Worm (Caenorhabditis elegans) whole organism, mixed stage, embryonic: ENCODE data around the gene clec-73.

Source experiments
- M03D4.4 ChIP-seq: sonication (generic microtip); optimal IDR thresholded peaks from 2 replicates; lab custom pipeline; 2017; ENCODE audit warnings: mild to moderate bottlenecking, missing genetic modification characterization, missing compliant biosample characterization
- bed-3 ChIP-seq: fragments of 200-800 bp; sonication (Bioruptor generic); optimal IDR thresholded peaks from 3 replicates; lab custom pipeline; 2018; ENCODE audit warnings: mild to moderate bottlenecking, missing genetic modification characterization, moderate library complexity, missing compliant biosample characterization
- blmp-1 ChIP-seq: fragments of 150-350 bp; optimal IDR thresholded peaks from 2 replicates; lab custom pipeline; 2014; ENCODE audit warnings: missing biosample characterization, missing genetic modification characterization
- ceh-39 ChIP-seq: fragments of 150-350 bp; optimal IDR thresholded peaks from 2 replicates; lab custom pipeline; 2014; ENCODE audit warnings: missing biosample characterization, missing genetic modification characterization
- ceh-43 ChIP-seq: fragments of 200-800 bp; sonication (Bioruptor generic); optimal IDR thresholded peaks from 2 replicates; lab custom pipeline; 2018; ENCODE audit warnings: mild to moderate bottlenecking, missing genetic modification characterization, moderate library complexity, missing compliant biosample characterization
- ceh-83 ChIP-seq: fragments of 200-800 bp; sonication (Bioruptor generic); optimal IDR thresholded peaks from 2 replicates; lab custom pipeline; 2018; ENCODE audit warnings: mild to moderate bottlenecking, missing genetic modification characterization, missing compliant biosample characterization
- ces-1 ChIP-seq: fragments of 150-350 bp; optimal IDR thresholded peaks from 2 replicates; lab custom pipeline; 2014; ENCODE audit warnings: missing biosample characterization, missing genetic modification reagents, missing genetic modification characterization
- cnd-1 ChIP-seq: fragments of 200-800 bp; sonication (Bioruptor generic); optimal IDR thresholded peaks from 2 replicates; lab custom pipeline; 2018; ENCODE audit warnings: mild to moderate bottlenecking, missing genetic modification characterization, missing compliant biosample characterization
- drap-1 ChIP-seq: fragments of 200-800 bp; sonication (Bioruptor generic); optimal IDR thresholded peaks from 3 replicates; lab custom pipeline; 2018; ENCODE audit warnings: mild to moderate bottlenecking, missing genetic modification characterization, missing compliant biosample characterization
- elt-1 ChIP-seq: sonication (generic microtip); optimal IDR thresholded peaks from 2 replicates; lab custom pipeline; 2017; ENCODE audit warnings: missing genetic modification characterization, mild to moderate bottlenecking, missing compliant biosample characterization, antibody characterized with exemption, moderate library complexity, borderline replicate concordance; ENCODE audit not compliant: insufficient read depth
- elt-3 ChIP-seq: fragments of 150-350 bp; optimal IDR thresholded peaks from 2 replicates; lab custom pipeline; 2014; ENCODE audit warnings: missing biosample characterization, missing genetic modification characterization
- flh-1 ChIP-seq: fragments of 200-800 bp; sonication (Bioruptor generic); optimal IDR thresholded peaks from 2 replicates; lab custom pipeline; 2018; ENCODE audit warnings: mild to moderate bottlenecking, missing genetic modification characterization, moderate library complexity, missing compliant biosample characterization
- ham-2 ChIP-seq: fragments of 200-800 bp; sonication (Bioruptor generic); optimal IDR thresholded peaks from 2 replicates; lab custom pipeline; 2018; ENCODE audit warnings: mild to moderate bottlenecking, missing genetic modification characterization, missing compliant biosample characterization
- hlh-1 ChIP-seq: fragments of 150-350 bp; optimal IDR thresholded peaks from 2 replicates; lab custom pipeline; 2014; ENCODE audit warnings: missing biosample characterization, missing genetic modification reagents, missing genetic modification characterization
- lin-13 ChIP-seq: fragments of 150-350 bp; optimal IDR thresholded peaks from 2 replicates; lab custom pipeline; 2014; ENCODE audit warnings: missing biosample characterization, missing genetic modification characterization
- lin-32 ChIP-seq: fragments of 200-800 bp; sonication (Bioruptor generic); optimal IDR thresholded peaks from 2 replicates; lab custom pipeline; 2018; ENCODE audit warnings: mild to moderate bottlenecking, missing genetic modification characterization, missing compliant biosample characterization
- lsy-2 ChIP-seq: fragments of 150-350 bp; optimal IDR thresholded peaks from 2 replicates; lab custom pipeline; 2014; ENCODE audit warnings: missing biosample characterization, missing genetic modification characterization
- mab-5 ChIP-seq: fragments of 150-350 bp; optimal IDR thresholded peaks from 2 replicates; lab custom pipeline; 2014; ENCODE audit warnings: missing biosample characterization, missing genetic modification characterization
- mep-1 ChIP-seq: fragments of 150-350 bp; optimal IDR thresholded peaks from 2 replicates; lab custom pipeline; 2017; ENCODE audit warnings: missing biosample characterization, missing genetic modification reagents, missing genetic modification characterization, inconsistent platforms
- mls-2 ChIP-seq: sonication (generic microtip); optimal IDR thresholded peaks from 2 replicates; lab custom pipeline; 2016; ENCODE audit warnings: mild to moderate bottlenecking, missing genetic modification characterization, moderate library complexity, missing compliant biosample characterization
- nhr-12 ChIP-seq: fragments of 150-350 bp; optimal IDR thresholded peaks from 2 replicates; lab custom pipeline; 2014; ENCODE audit warnings: missing biosample characterization, missing genetic modification characterization
- nhr-2 ChIP-seq: fragments of 150-350 bp; optimal IDR thresholded peaks from 2 replicates; lab custom pipeline; 2014; ENCODE audit warnings: missing biosample characterization, missing genetic modification characterization
- nhr-237 ChIP-seq: fragments of 150-350 bp; optimal IDR thresholded peaks from 2 replicates; lab custom pipeline; 2014; ENCODE audit warnings: missing biosample characterization, missing genetic modification characterization
- nhr-28 ChIP-seq: fragments of 150-350 bp; optimal IDR thresholded peaks from 2 replicates; lab custom pipeline; 2014; ENCODE audit warnings: missing biosample characterization, missing genetic modification characterization
- nhr-76 ChIP-seq: sonication (generic microtip); optimal IDR thresholded peaks from 2 replicates; lab custom pipeline; 2017; ENCODE audit warnings: missing biosample characterization, missing genetic modification characterization
- pha-4 ChIP-seq: fragments of 150-350 bp; optimal IDR thresholded peaks from 2 replicates; lab custom pipeline; 2018; ENCODE audit warnings: missing biosample characterization, missing genetic modification reagents, missing genetic modification characterization
- sem-2 ChIP-seq: fragments of 200-800 bp; sonication (Bioruptor generic); optimal IDR thresholded peaks from 2 replicates; lab custom pipeline; 2018; ENCODE audit warnings: mild to moderate bottlenecking, missing genetic modification characterization, missing compliant biosample characterization
- snpc-4 ChIP-seq: fragments of 150-350 bp; optimal IDR thresholded peaks from 2 replicates; lab custom pipeline; 2014; ENCODE audit warnings: missing biosample characterization, missing genetic modification characterization
- sptf-1 ChIP-seq: sonication (generic microtip); optimal IDR thresholded peaks from 2 replicates; lab custom pipeline; 2017; ENCODE audit warnings: mild to moderate bottlenecking, missing genetic modification characterization, moderate library complexity, missing compliant biosample characterization
- tbx-8 ChIP-seq: fragments of 200-800 bp; sonication (Bioruptor generic); optimal IDR thresholded peaks from 2 replicates; lab custom pipeline; 2018; ENCODE audit warnings: mild to moderate bottlenecking, missing genetic modification characterization, moderate library complexity, missing compliant biosample characterization
- unc-120 ChIP-seq: sonication (generic microtip); optimal IDR thresholded peaks from 2 replicates; lab custom pipeline; 2017; ENCODE audit warnings: missing genetic modification characterization, missing compliant biosample characterization; ENCODE audit not compliant: poor library complexity, severe bottlenecking
- zip-8 ChIP-seq: fragments of 150-350 bp; optimal IDR thresholded peaks from 2 replicates; lab custom pipeline; 2014; ENCODE audit warnings: missing biosample characterization, missing genetic modification characterization
- ztf-11 ChIP-seq: fragments of 150-350 bp; optimal IDR thresholded peaks from 2 replicates; lab custom pipeline; 2014; ENCODE audit warnings: missing biosample characterization, missing genetic modification characterization

The clec-73 gene

ce11 chrIV:3956095-3956494 lies at the start of gene clec-73:
Gene clec-73 (minus strand): TSS chrIV:3956195.
- no peak for TF ChIP-seq M03D4.4 (tag; lab: Kevin White, UChicago)
- no peak for TF ChIP-seq lin-32 (GFP tag; lab: Kevin White, UChicago)
- no peak for TF ChIP-seq sem-2 (GFP tag; lab: Kevin White, UChicago)
- TF ChIP-seq lin-13 (tag; lab: Kevin White, UChicago), result no peak
- no peak for TF ChIP-seq tbx-8 (GFP tag; lab: Kevin White, UChicago)
- TF ChIP-seq ceh-43 (GFP tag; lab: Kevin White, UChicago), result no peak
- TF ChIP-seq zip-8, result no peak
- TF ChIP-seq drap-1 (GFP tag; lab: Kevin White, UChicago), result no peak
- no peak for TF ChIP-seq pha-4 (tag; lab: Kevin White, UChicago)
- TF ChIP-seq ztf-11 (tag; lab: Kevin White, UChicago), result no peak
- TF ChIP-seq snpc-4 (tag; lab: Kevin White, UChicago), result no peak
- TF ChIP-seq lsy-2 (tag; lab: Kevin White, UChicago), result no peak
- no peak for TF ChIP-seq ham-2 (GFP tag; lab: Kevin White, UChicago)
- TF ChIP-seq nhr-12 (tag; lab: Kevin White, UChicago), result no peak
- TF ChIP-seq cnd-1 (tag; lab: Kevin White, UChicago), result no peak
- TF ChIP-seq nhr-28, result no peak
- no peak for TF ChIP-seq nhr-76 (tag; lab: Kevin White, UChicago)
- TF ChIP-seq nhr-237 (tag; lab: Kevin White, UChicago), result no peak
- no peak for TF ChIP-seq ceh-39 (tag; lab: Kevin White, UChicago)
- no peak for TF ChIP-seq blmp-1 (tag; lab: Kevin White, UChicago)

ce11 chrIV:4005166-4005565 lies 49.2 kb upstream of the clec-73 start:
- TF ChIP-seq flh-1 (GFP tag; lab: Kevin White, UChicago) (no peak), blmp-1 (tag; lab: Kevin White, UChicago) (no peak), elt-3 (tag; lab: Kevin White, UChicago) (no peak), ztf-11 (tag; lab: Kevin White, UChicago) (no peak), lsy-2 (tag; lab: Kevin White, UChicago) (no peak), mab-5 (tag; lab: Kevin White, UChicago) (no peak), snpc-4 (tag; lab: Kevin White, UChicago) (no peak)

- TF ChIP-seq unc-120 (tag; lab: Kevin White, UChicago), result no peak
- TF ChIP-seq ceh-39 (tag; lab: Kevin White, UChicago), result no peak
- no peak for TF ChIP-seq hlh-1 (tag; lab: Kevin White, UChicago)
- no peak for TF ChIP-seq nhr-28
- TF ChIP-seq ztf-11 (tag; lab: Kevin White, UChicago), result no peak
- no peak for TF ChIP-seq nhr-237 (tag; lab: Kevin White, UChicago)
- TF ChIP-seq lin-32 (GFP tag; lab: Kevin White, UChicago), result no peak
- TF ChIP-seq bed-3 (GFP tag; lab: Kevin White, UChicago), result no peak
- no peak for TF ChIP-seq elt-1 (tag; lab: Kevin White, UChicago)
- no peak for TF ChIP-seq mep-1
- no peak for TF ChIP-seq pha-4 (tag; lab: Kevin White, UChicago)
Measured at ce11 chrIV:4004221-4004620, 48.2 kb upstream of the clec-73 start.

ce11 chrIV:3999662-4000061 lies 43.7 kb upstream of the clec-73 start:
- TF ChIP-seq nhr-2, result no peak
- no peak for TF ChIP-seq sptf-1 (tag; lab: Kevin White, UChicago)
- no peak for TF ChIP-seq zip-8
- no peak for TF ChIP-seq M03D4.4 (tag; lab: Kevin White, UChicago)
- no peak for TF ChIP-seq ztf-11 (tag; lab: Kevin White, UChicago)
- TF ChIP-seq mab-5 (tag; lab: Kevin White, UChicago), result no peak
- TF ChIP-seq unc-120 (tag; lab: Kevin White, UChicago), result no peak
- TF ChIP-seq drap-1 (GFP tag; lab: Kevin White, UChicago), result no peak
- TF ChIP-seq nhr-237 (tag; lab: Kevin White, UChicago), result no peak
- no peak for TF ChIP-seq ceh-39 (tag; lab: Kevin White, UChicago)
- TF ChIP-seq nhr-76 (tag; lab: Kevin White, UChicago), result no peak
- no peak for TF ChIP-seq flh-1 (GFP tag; lab: Kevin White, UChicago)
- no peak for TF ChIP-seq lsy-2 (tag; lab: Kevin White, UChicago)
- no peak for TF ChIP-seq snpc-4 (tag; lab: Kevin White, UChicago)

- TF ChIP-seq nhr-2, result no peak
- TF ChIP-seq mls-2, result no peak
- TF ChIP-seq ztf-11 (tag; lab: Kevin White, UChicago), result no peak
- TF ChIP-seq nhr-76 (tag; lab: Kevin White, UChicago), result no peak
- TF ChIP-seq mab-5 (tag; lab: Kevin White, UChicago), result no peak
- no peak for TF ChIP-seq ceh-43 (GFP tag; lab: Kevin White, UChicago)
- TF ChIP-seq hlh-1 (tag; lab: Kevin White, UChicago), result no peak
- TF ChIP-seq ceh-83 (GFP tag; lab: Kevin White, UChicago), result no peak
- no peak for TF ChIP-seq sem-2 (GFP tag; lab: Kevin White, UChicago)
- no peak for TF ChIP-seq nhr-237 (tag; lab: Kevin White, UChicago)
- no peak for TF ChIP-seq elt-1 (tag; lab: Kevin White, UChicago)
- TF ChIP-seq pha-4 (tag; lab: Kevin White, UChicago), result no peak
- TF ChIP-seq blmp-1 (tag; lab: Kevin White, UChicago), result no peak
- TF ChIP-seq zip-8, result no peak
- TF ChIP-seq sptf-1 (tag; lab: Kevin White, UChicago), result no peak
- TF ChIP-seq lsy-2 (tag; lab: Kevin White, UChicago), result no peak
- TF ChIP-seq ces-1 (GFP tag; lab: Kevin White, UChicago), result no peak
- TF ChIP-seq unc-120 (tag; lab: Kevin White, UChicago), result no peak
- no peak for TF ChIP-seq cnd-1 (tag; lab: Kevin White, UChicago)
Measured at ce11 chrIV:3998517-3998916, 42.5 kb upstream of the clec-73 start, which contains the start of gene F47C12.8. Gene F47C12.8 (minus strand): TSS chrIV:3998617.
